Fruit fly (Drosophila melanogaster) whole organism, adult: ENCODE data around the gene Srg1.

ENCODE experiments used
- CG11617 ChIP-seq: fragments of 200-800 bp; sonication (Bioruptor generic); optimal IDR thresholded peaks from 2 replicates; lab custom pipeline; 2017; ENCODE audit warnings: mild to moderate bottlenecking, missing biosample characterization, missing genetic modification reagents, missing genetic modification characterization
- CG12768 ChIP-seq: fragments of 200-800 bp; sonication (Bioruptor generic); optimal IDR thresholded peaks from 2 replicates; lab custom pipeline; 2017; ENCODE audit warnings: missing biosample characterization, missing genetic modification characterization, mild to moderate bottlenecking, moderate library complexity, missing genetic modification reagents
- CG14711 ChIP-seq: fragments of 200-800 bp; sonication (Bioruptor generic); optimal IDR thresholded peaks from 2 replicates; lab custom pipeline; 2018; ENCODE audit warnings: missing biosample characterization, mild to moderate bottlenecking, missing genetic modification characterization, moderate library complexity
- CG1620 ChIP-seq: fragments of 200-800 bp; sonication (Bioruptor generic); optimal IDR thresholded peaks from 2 replicates; lab custom pipeline; 2016; ENCODE audit warnings: missing biosample characterization, missing genetic modification characterization
- CG33017 ChIP-seq: fragments of 200-800 bp; sonication (Bioruptor generic); optimal IDR thresholded peaks from 2 replicates; lab custom pipeline; 2018; ENCODE audit warnings: missing biosample characterization, mild to moderate bottlenecking, missing genetic modification characterization, moderate library complexity
- CG5204 ChIP-seq: fragments of 200-800 bp; sonication (Bioruptor generic); optimal IDR thresholded peaks from 2 replicates; lab custom pipeline; 2016; ENCODE audit warnings: missing biosample characterization, missing genetic modification characterization
- CG7045 ChIP-seq: fragments of 200-800 bp; sonication (Bioruptor generic); optimal IDR thresholded peaks from 2 replicates; lab custom pipeline; 2017; ENCODE audit warnings: missing biosample characterization, mild to moderate bottlenecking, missing genetic modification characterization
- CG7101 ChIP-seq: fragments of 200-800 bp; sonication (Bioruptor generic); optimal IDR thresholded peaks from 2 replicates; lab custom pipeline; 2018; ENCODE audit warnings: missing biosample characterization, mild to moderate bottlenecking, missing genetic modification characterization, moderate library complexity
- Clk ChIP-seq: fragments of 200-800 bp; sonication (Bioruptor generic); optimal IDR thresholded peaks from 2 replicates; lab custom pipeline; 2017; ENCODE audit warnings: missing biosample characterization, missing genetic modification characterization
- Crg-1 ChIP-seq: fragments of 200-800 bp; sonication (Bioruptor generic); optimal IDR thresholded peaks from 2 replicates; lab custom pipeline; 2016; ENCODE audit warnings: missing biosample characterization, missing genetic modification characterization
- Hr96 ChIP-seq: fragments of 200-800 bp; sonication (Bioruptor generic); optimal IDR thresholded peaks from 2 replicates; lab custom pipeline; 2016; ENCODE audit warnings: missing biosample characterization, missing genetic modification characterization
- Mnt ChIP-seq: fragments of 200-800 bp; sonication (Bioruptor generic); optimal IDR thresholded peaks from 2 replicates; lab custom pipeline; 2016; ENCODE audit warnings: missing biosample characterization, mild to moderate bottlenecking, missing genetic modification characterization
- bab1 ChIP-seq: fragments of 200-800 bp; sonication (Bioruptor generic); optimal IDR thresholded peaks from 3 replicates; lab custom pipeline; 2019; ENCODE audit warnings: missing biosample characterization, mild to moderate bottlenecking, missing genetic modification characterization, moderate library complexity
- cic ChIP-seq: fragments of 200-800 bp; sonication (Bioruptor generic); optimal IDR thresholded peaks from 2 replicates; lab custom pipeline; 2017; ENCODE audit warnings: missing biosample characterization, mild to moderate bottlenecking, missing genetic modification characterization, moderate library complexity
- cnc ChIP-seq, 2 experiments: fragments of >200 bp; optimal IDR thresholded peaks; 2 replicates each; lab custom pipeline; 2017
- kay ChIP-seq: fragments of 200-800 bp; sonication (Bioruptor generic); peaks from one replicate; lab custom pipeline; 2016; ENCODE audit warnings: missing biosample characterization, missing genetic modification characterization, borderline replicate concordance
- ovo ChIP-seq: fragments of 200-800 bp; sonication (Bioruptor generic); optimal IDR thresholded peaks from 2 replicates; lab custom pipeline; 2016; ENCODE audit warnings: missing biosample characterization, missing genetic modification characterization
- pad ChIP-seq: fragments of 200-800 bp; sonication (Bioruptor generic); optimal IDR thresholded peaks from 3 replicates; lab custom pipeline; 2017; ENCODE audit warnings: missing biosample characterization, missing genetic modification characterization, mild to moderate bottlenecking, moderate library complexity, missing genetic modification reagents
- tj ChIP-seq: fragments of 200-800 bp; sonication (Bioruptor generic); optimal IDR thresholded peaks from 3 replicates; lab custom pipeline; 2017; ENCODE audit warnings: missing biosample characterization, mild to moderate bottlenecking, missing genetic modification characterization, moderate library complexity
- toe ChIP-seq: fragments of 200-800 bp; sonication (Bioruptor generic); optimal IDR thresholded peaks from 2 replicates; lab custom pipeline; 2016; ENCODE audit warnings: missing biosample characterization, missing genetic modification characterization

The Srg1 gene

DNA sequence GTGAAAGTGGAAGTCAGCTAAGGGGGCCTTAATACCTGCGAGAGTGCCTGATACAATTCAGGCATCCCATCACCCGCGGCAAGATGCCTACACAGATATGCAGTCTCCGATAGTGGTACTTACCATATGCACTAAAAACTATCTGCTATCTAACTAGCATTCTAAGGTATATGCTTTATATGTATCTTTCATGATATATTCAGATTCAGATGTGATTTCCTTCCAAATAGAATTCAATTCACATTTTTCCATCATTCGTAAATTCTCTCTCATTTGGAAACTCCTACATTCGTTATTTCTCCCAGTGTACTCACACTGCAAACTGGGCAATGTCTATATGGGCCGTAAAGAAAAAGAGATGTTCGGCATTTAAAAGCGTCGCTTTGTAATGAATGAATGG is 21.9 kb upstream of the Srg1 start:
- TF ChIP-seq CG5204 (no peak), CG7101 (no peak), CG14711 (tag; lab: Kevin White, UChicago) (no peak), cic (no peak), Crg-1 (GFP tag; lab: Kevin White, UChicago) (no peak)

DNA sequence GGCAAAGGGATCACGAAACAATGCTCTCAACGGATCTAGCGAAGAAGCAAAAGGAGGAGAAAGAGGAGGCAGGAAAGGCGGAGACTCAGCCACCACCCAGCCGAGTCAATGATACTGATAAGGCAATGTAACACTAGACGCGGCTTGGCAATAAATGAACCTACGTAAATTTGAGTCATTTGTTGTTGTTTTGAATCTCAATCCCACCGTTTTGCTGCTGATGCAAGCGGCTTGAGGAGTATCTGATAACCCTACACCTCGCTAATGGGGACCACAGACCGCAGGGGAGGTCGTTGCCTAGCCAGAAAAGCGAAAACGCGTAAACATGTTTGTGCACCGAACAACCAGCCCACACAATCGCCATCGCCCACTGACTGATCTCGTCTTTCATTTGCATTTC is 14.1 kb upstream of the Srg1 start:
- TF ChIP-seq CG11617 (GFP tag; lab: Kevin White, UChicago) (no peak), ovo (GFP tag; lab: Kevin White, UChicago) (no peak), tj (peak; percentile 90), CG33017 (tag; lab: Kevin White, UChicago) (no peak), CG12768 (no peak), Mnt (GFP tag; lab: Kevin White, UChicago) (no peak)

DNA sequence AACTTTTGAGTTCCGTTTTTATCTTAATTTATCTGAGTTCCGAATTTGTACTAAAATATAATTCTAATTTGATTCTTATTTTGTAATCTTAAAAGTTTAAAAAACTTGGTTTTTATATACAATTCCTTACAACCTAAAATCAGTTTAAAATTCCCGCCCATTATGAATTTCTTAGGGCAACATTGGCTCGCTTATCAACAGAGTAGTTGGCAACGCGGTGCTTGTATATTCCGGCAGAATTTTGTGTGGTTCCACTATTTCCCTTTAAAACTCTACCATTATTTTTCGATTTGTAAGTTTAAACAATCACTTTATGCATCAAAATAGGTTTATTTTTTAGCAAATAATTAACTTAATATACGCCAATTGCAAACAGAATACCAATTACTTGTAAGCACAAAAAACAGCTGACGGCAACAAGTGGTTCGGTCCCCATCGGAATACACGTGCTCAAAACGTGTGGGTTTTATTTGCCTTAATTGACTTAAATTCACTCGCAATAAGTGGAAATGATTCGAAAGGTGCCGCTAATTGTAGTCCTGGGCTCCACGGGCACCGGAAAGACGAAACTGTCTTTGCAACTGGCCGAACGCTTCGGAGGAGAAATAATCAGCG is 12.4 kb upstream of the Srg1 start, which contains the start of the genes CG11089 and CG31381:
TSS of gene CG11089 (plus strand) at position 203 of the 615 bp plus-strand sequence.
TSS of gene CG31381 (plus strand) at position 203 of the 615 bp plus-strand sequence.
- no peak for TF ChIP-seq CG7101
- no peak for TF ChIP-seq cic
- no peak for TF ChIP-seq CG7045 (GFP tag; lab: Kevin White, UChicago)
- TF ChIP-seq cnc (optimal IDR thresholded peaks at IDR 0.05; lab: Kevin White, UChicago), result no peak
- peak; percentile 46 for TF ChIP-seq tj
- no peak for TF ChIP-seq CG12768
- TF ChIP-seq CG5204, result no peak
- no peak for TF ChIP-seq ovo (GFP tag; lab: Kevin White, UChicago)
- no peak for TF ChIP-seq toe
- TF ChIP-seq Mnt (GFP tag; lab: Kevin White, UChicago), result peak; percentile 80

DNA sequence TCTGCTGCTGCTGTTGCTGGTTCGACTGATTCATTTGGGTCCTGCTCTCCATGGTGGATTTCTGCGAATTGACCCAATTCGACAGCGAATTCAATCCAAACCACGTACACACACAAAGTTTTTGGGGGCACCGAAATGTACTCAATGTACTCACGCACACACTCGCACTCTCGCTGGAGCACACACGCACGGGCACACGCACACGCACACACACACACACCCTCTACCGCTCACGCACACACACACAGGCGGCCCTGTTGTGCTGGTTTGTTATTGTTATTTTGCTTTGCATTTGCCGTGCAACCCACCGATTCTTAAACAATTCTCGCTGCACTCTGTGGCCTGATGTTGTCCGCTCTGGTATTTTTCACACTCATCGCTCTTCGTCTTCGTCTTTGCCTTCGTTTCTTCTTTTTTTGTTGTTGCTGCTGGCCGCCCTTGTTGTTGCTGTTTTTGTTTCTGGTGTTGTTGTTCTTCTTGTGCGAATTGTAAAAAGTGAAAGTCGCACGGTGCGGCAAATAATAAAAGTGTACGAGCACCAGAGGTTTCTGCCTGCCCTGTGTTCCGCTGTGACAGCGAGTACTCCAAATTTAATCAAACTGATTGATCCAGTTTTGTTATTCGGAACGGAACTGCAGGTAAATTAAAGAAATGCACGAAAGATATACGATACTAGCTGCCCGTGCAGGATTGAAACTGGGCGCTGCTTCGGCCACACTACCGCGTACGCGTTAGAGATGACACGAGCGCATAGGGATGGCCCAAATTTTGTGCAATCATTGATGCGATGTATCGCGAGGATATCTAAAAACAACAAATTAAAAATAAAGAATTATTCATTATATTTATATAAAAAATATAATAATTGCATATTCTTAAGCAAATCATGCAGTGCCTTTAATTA is 11.7 kb upstream of the Srg1 start, which contains the start of gene CG3744:
TSS of gene CG3744 (minus strand) at position 716 of the 904 bp plus-strand sequence.
- peak; percentile 82 for TF ChIP-seq Clk (GFP tag; lab: Kevin White, UChicago)
- TF ChIP-seq ovo (GFP tag; lab: Kevin White, UChicago), result peak; percentile 84
- TF ChIP-seq cnc (optimal IDR thresholded peaks at IDR 0.05; lab: Kevin White, UChicago), result no peak
- peak; percentile 85 for TF ChIP-seq CG12768
- TF ChIP-seq pad (GFP tag; lab: Kevin White, UChicago), result peak; percentile 67
- TF ChIP-seq CG5204, result peak; percentile 72
- TF ChIP-seq CG14711 (tag; lab: Kevin White, UChicago), result peak; percentile 70
- peak; percentile 50 for TF ChIP-seq cic
- peak; percentile 80 for TF ChIP-seq bab1 (GFP tag; lab: Kevin White, UChicago)
- no peak for TF ChIP-seq Mnt (GFP tag; lab: Kevin White, UChicago)
- TF ChIP-seq toe, result peak; percentile 84
- TF ChIP-seq tj, result peak; percentile 34
- TF ChIP-seq CG7101, result peak; percentile 83
- TF ChIP-seq Hr96 (GFP tag; lab: Kevin White, UChicago), result peak; percentile 50
- TF ChIP-seq Crg-1 (GFP tag; lab: Kevin White, UChicago), result peak; percentile 79
- TF ChIP-seq CG7045 (GFP tag; lab: Kevin White, UChicago), result peak; percentile 87
- peak; percentile 81 for TF ChIP-seq CG11617 (GFP tag; lab: Kevin White, UChicago)
- no peak for TF ChIP-seq kay (GFP tag; lab: Kevin White, UChicago)
- TF ChIP-seq CG33017 (tag; lab: Kevin White, UChicago), result peak; percentile 82
- TF ChIP-seq CG1620 (GFP tag; lab: Kevin White, UChicago), result peak; percentile 80

DNA sequence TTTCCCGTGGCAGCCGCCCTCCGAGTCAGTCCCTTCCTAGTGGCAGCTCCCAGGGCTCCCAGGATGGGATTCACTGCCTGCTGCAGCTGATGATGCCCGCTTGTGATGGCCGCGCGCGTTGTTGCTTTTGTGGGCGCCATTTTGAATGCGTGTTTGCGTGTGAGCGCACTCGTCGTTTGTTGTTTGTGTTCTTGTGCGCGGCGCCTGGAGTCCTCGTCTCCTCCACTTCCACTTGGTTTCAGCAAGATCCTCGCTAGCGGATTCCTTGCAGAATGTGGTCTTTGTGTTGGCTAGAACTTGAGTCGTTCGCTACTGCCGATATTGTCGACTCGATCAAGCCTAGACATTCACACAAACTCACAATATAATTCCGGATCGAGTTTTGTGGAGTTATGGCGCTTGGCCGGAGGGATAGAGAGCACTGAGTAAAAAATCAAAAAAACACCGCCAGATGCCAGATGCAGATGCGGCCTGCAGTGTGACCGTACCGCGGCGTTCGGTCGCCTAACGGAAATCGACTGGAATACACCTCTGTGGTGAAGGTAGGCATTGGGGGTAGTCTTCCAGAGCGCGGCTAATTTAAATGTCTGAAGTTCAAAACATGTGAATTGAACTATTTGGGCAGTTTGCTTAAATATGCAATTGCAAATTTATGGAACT is 6.0 kb upstream of the Srg1 start, which contains the start of gene CycB3:
TSS of gene CycB3 (minus strand) at position 428 of the 660 bp plus-strand sequence.
- TF ChIP-seq tj (no peak), CG12768 (no peak), CG11617 (GFP tag; lab: Kevin White, UChicago) (no peak), Hr96 (GFP tag; lab: Kevin White, UChicago) (no peak), Mnt (GFP tag; lab: Kevin White, UChicago) (no peak), CG33017 (tag; lab: Kevin White, UChicago) (no peak), CG7101 (peak; percentile 13), kay (GFP tag; lab: Kevin White, UChicago) (no peak), toe (no peak), ovo (GFP tag; lab: Kevin White, UChicago) (peak; percentile 57), Crg-1 (GFP tag; lab: Kevin White, UChicago) (no peak), cic (no peak), Clk (GFP tag; lab: Kevin White, UChicago) (no peak), CG14711 (tag; lab: Kevin White, UChicago) (no peak), CG7045 (GFP tag; lab: Kevin White, UChicago) (no peak), CG5204 (no peak), pad (GFP tag; lab: Kevin White, UChicago) (peak; percentile 32), CG1620 (GFP tag; lab: Kevin White, UChicago) (no peak), bab1 (GFP tag; lab: Kevin White, UChicago) (peak; percentile 57), cnc (optimal IDR thresholded peaks at IDR 0.05; lab: Kevin White, UChicago) (no peak)
